Fruit fly (Drosophila melanogaster) whole organism, embryonic: ENCODE measurements around the gene Ssl2.
A peak's percentile ranks its signal among the peaks of the same experiment; 100 is the strongest.

Experiments used
- CG10267 ChIP-seq: fragments of 200-800 bp; sonication (Bioruptor generic); optimal IDR thresholded peaks from 2 replicates; lab custom pipeline; 2018; ENCODE audit warnings: missing biosample characterization, mild to moderate bottlenecking, missing genetic modification characterization, moderate library complexity
- CG10654 ChIP-seq: fragments of 200-800 bp; sonication (Bioruptor generic); optimal IDR thresholded peaks from 2 replicates; lab custom pipeline; 2016; ENCODE audit warnings: missing biosample characterization, missing genetic modification characterization
- CG10979 ChIP-seq: fragments of 200-800 bp; sonication (Bioruptor generic); optimal IDR thresholded peaks from 2 replicates; lab custom pipeline; 2018; ENCODE audit warnings: missing biosample characterization, mild to moderate bottlenecking, missing genetic modification characterization, moderate library complexity
- CG12104 ChIP-seq: fragments of 200-800 bp; sonication (Bioruptor generic); optimal IDR thresholded peaks from 3 replicates; lab custom pipeline; 2016; ENCODE audit warnings: missing biosample characterization, missing genetic modification characterization
- CG13287 ChIP-seq: fragments of 200-800 bp; sonication (Bioruptor generic); IDR thresholded peaks from 2 replicates; pipeline ENCODE4 v1.3.6; 2022; ENCODE audit warnings: missing biosample characterization, missing genetic modification characterization; ENCODE audit not compliant: partially characterized antibody
- CG13624 ChIP-seq: fragments of 200-800 bp; sonication (Bioruptor generic); optimal IDR thresholded peaks from 2 replicates; lab custom pipeline; 2016; ENCODE audit warnings: missing biosample characterization, missing genetic modification characterization
- CG15073 ChIP-seq: fragments of 200-800 bp; sonication (Bioruptor generic); optimal IDR thresholded peaks from 2 replicates; lab custom pipeline; 2016; ENCODE audit warnings: missing biosample characterization, missing genetic modification characterization
- CG17385 ChIP-seq: fragments of 200-800 bp; sonication (Bioruptor generic); optimal IDR thresholded peaks from 3 replicates; lab custom pipeline; 2018; ENCODE audit warnings: missing biosample characterization, mild to moderate bottlenecking, missing genetic modification characterization
- CG30403 ChIP-seq: fragments of 200-800 bp; sonication (Bioruptor generic); optimal IDR thresholded peaks from 3 replicates; lab custom pipeline; 2016; ENCODE audit warnings: missing biosample characterization, missing genetic modification characterization
- CG31224 ChIP-seq: fragments of 200-800 bp; sonication (Bioruptor generic); IDR thresholded peaks from 2 replicates; pipeline ENCODE4 v1.3.6; 2022; ENCODE audit warnings: missing biosample characterization, missing genetic modification characterization
- CG31441 ChIP-seq: fragments of 200-800 bp; sonication (Bioruptor generic); IDR thresholded peaks from 2 replicates; pipeline ENCODE4 v1.3.6; 2022; ENCODE audit warnings: missing biosample characterization, missing genetic modification characterization
- CG33213 ChIP-seq: fragments of 200-800 bp; sonication (Bioruptor generic); optimal IDR thresholded peaks from 3 replicates; lab custom pipeline; 2016; ENCODE audit warnings: missing biosample characterization, missing genetic modification characterization
- CG3847 ChIP-seq: fragments of 200-800 bp; sonication (Bioruptor generic); IDR thresholded peaks from 2 replicates; pipeline ENCODE4 v1.3.6; 2022; ENCODE audit warnings: missing biosample characterization, missing genetic modification characterization
- CG43689 ChIP-seq: fragments of 200-800 bp; sonication (Bioruptor generic); IDR thresholded peaks from 2 replicates; pipeline ENCODE4 v1.3.6; 2022; ENCODE audit warnings: missing biosample characterization, missing genetic modification characterization
- CG4854 ChIP-seq: fragments of 200-800 bp; sonication (Bioruptor generic); optimal IDR thresholded peaks from 2 replicates; lab custom pipeline; 2016; ENCODE audit warnings: missing biosample characterization, missing genetic modification characterization, inconsistent platforms
- CG8089 ChIP-seq: fragments of 200-800 bp; sonication (Bioruptor generic); optimal IDR thresholded peaks from 3 replicates; lab custom pipeline; 2016; ENCODE audit warnings: missing biosample characterization, missing genetic modification characterization
- CG9817 ChIP-seq: fragments of 200-800 bp; sonication (Bioruptor generic); optimal IDR thresholded peaks from 2 replicates; lab custom pipeline; 2018; ENCODE audit warnings: missing biosample characterization, mild to moderate bottlenecking, missing genetic modification characterization, moderate library complexity
- Dip3 ChIP-seq: fragments of 200-800 bp; sonication (Bioruptor generic); optimal IDR thresholded peaks from 3 replicates; lab custom pipeline; 2016; ENCODE audit warnings: missing biosample characterization, missing genetic modification characterization
- HmgZ ChIP-seq: fragments of 200-800 bp; sonication (Bioruptor generic); optimal IDR thresholded peaks from 2 replicates; lab custom pipeline; 2018; ENCODE audit warnings: missing biosample characterization, mild to moderate bottlenecking, missing genetic modification characterization
- Hmr ChIP-seq: fragments of 200-800 bp; sonication (Bioruptor generic); optimal IDR thresholded peaks from 3 replicates; lab custom pipeline; 2017; ENCODE audit warnings: mild to moderate bottlenecking, missing biosample characterization, missing genetic modification reagents, missing genetic modification characterization
- Nf-YB ChIP-seq: fragments of 200-800 bp; sonication (Bioruptor generic); optimal IDR thresholded peaks from 3 replicates; lab custom pipeline; 2019; ENCODE audit warnings: missing biosample characterization, mild to moderate bottlenecking, missing genetic modification characterization, moderate library complexity
- Nf-YC ChIP-seq: fragments of 200-800 bp; optimal IDR thresholded peaks from 3 replicates; lab custom pipeline; 2019; ENCODE audit warnings: missing biosample characterization, mild to moderate bottlenecking, missing genetic modification characterization, moderate library complexity
- NfI ChIP-seq: fragments of 200-800 bp; sonication (Bioruptor generic); optimal IDR thresholded peaks from 3 replicates; lab custom pipeline; 2018; ENCODE audit warnings: missing biosample characterization, mild to moderate bottlenecking, missing genetic modification characterization, moderate library complexity
- Optix ChIP-seq: fragments of 200-800 bp; sonication (Bioruptor generic); IDR thresholded peaks from 3 replicates; pipeline ENCODE4 v1.3.6; 2022; ENCODE audit warnings: missing biosample characterization, missing genetic modification characterization
- Spps ChIP-seq: fragments of 200-800 bp; sonication (Bioruptor generic); optimal IDR thresholded peaks from 2 replicates; lab custom pipeline; 2018; ENCODE audit warnings: missing biosample characterization, mild to moderate bottlenecking, missing genetic modification characterization
- al ChIP-seq: fragments of 200-800 bp; sonication (Bioruptor generic); IDR thresholded peaks from 2 replicates; pipeline ENCODE4 v1.3.6; 2022; ENCODE audit warnings: missing biosample characterization, missing genetic modification characterization
- bab2 ChIP-seq: fragments of 200-800 bp; sonication (Bioruptor generic); optimal IDR thresholded peaks from 2 replicates; lab custom pipeline; 2016; ENCODE audit warnings: missing biosample characterization, missing genetic modification characterization
- br ChIP-seq: fragments of >200 bp; optimal IDR thresholded peaks from 2 replicates; lab custom pipeline; 2017
- cg ChIP-seq: fragments of 200-800 bp; sonication (Bioruptor generic); optimal IDR thresholded peaks from 3 replicates; lab custom pipeline; 2019; ENCODE audit warnings: missing biosample characterization, mild to moderate bottlenecking, missing genetic modification characterization, moderate library complexity
- chif ChIP-seq, 2 experiments: fragments of 200-800 bp; sonication (Bioruptor generic); optimal IDR thresholded peaks; 3 replicates each; lab custom pipeline; 2016; ENCODE audit warnings: missing biosample characterization in 2 of 2, missing genetic modification characterization in 2 of 2
- esg ChIP-seq: fragments of 200-800 bp; sonication (Bioruptor generic); conservative IDR thresholded peaks from 2 replicates; pipeline ENCODE4 v1.3.6; 2022; ENCODE audit warnings: missing biosample characterization, missing genetic modification characterization
- fd64A ChIP-seq: fragments of 200-800 bp; sonication (Bioruptor generic); optimal IDR thresholded peaks from 3 replicates; lab custom pipeline; 2018; ENCODE audit warnings: missing biosample characterization, mild to moderate bottlenecking, missing genetic modification characterization
- gce ChIP-seq: fragments of 200-800 bp; sonication (Bioruptor generic); IDR thresholded peaks from 3 replicates; pipeline ENCODE4 v1.3.6; 2022; ENCODE audit warnings: missing biosample characterization, missing genetic modification characterization
- gem ChIP-seq: fragments of 200-800 bp; sonication (Bioruptor generic); optimal IDR thresholded peaks from 2 replicates; lab custom pipeline; 2019; ENCODE audit warnings: missing biosample characterization, mild to moderate bottlenecking, missing genetic modification characterization, moderate library complexity
- gro ChIP-seq: fragments of 200-800 bp; sonication (Bioruptor generic); optimal IDR thresholded peaks from 2 replicates; lab custom pipeline; 2016; ENCODE audit warnings: missing biosample characterization, missing genetic modification characterization
- ken ChIP-seq: fragments of 200-800 bp; sonication (Bioruptor generic); IDR thresholded peaks from 3 replicates; pipeline ENCODE4 v1.3.6; 2022; ENCODE audit warnings: missing biosample characterization, missing genetic modification characterization
- nerfin-1 ChIP-seq: fragments of 200-800 bp; sonication (Bioruptor generic); optimal IDR thresholded peaks from 3 replicates; lab custom pipeline; 2019; ENCODE audit warnings: missing biosample characterization, mild to moderate bottlenecking, missing genetic modification characterization, moderate library complexity
- org-1 ChIP-seq: fragments of 200-800 bp; sonication (Bioruptor generic); optimal IDR thresholded peaks from 2 replicates; lab custom pipeline; 2017; ENCODE audit warnings: missing biosample characterization, missing genetic modification characterization
- peb ChIP-seq: fragments of 200-800 bp; sonication (Bioruptor generic); IDR thresholded peaks from 2 replicates; pipeline ENCODE4 v1.3.6; 2022; ENCODE audit warnings: missing biosample characterization, missing genetic modification characterization
- pfk ChIP-seq: fragments of 200-800 bp; sonication (Bioruptor generic); optimal IDR thresholded peaks from 2 replicates; lab custom pipeline; 2018; ENCODE audit warnings: missing biosample characterization, mild to moderate bottlenecking, missing genetic modification characterization, moderate library complexity
- pita ChIP-seq: fragments of 200-800 bp; sonication (Bioruptor generic); optimal IDR thresholded peaks from 2 replicates; lab custom pipeline; 2017; ENCODE audit warnings: missing biosample characterization, mild to moderate bottlenecking, missing genetic modification characterization
- prd ChIP-seq, 3 experiments: fragments of >200 bp in 2 of 3; fragments of 200-800 bp in 1 of 3; sonication (Bioruptor generic) in 1 of 3; optimal IDR thresholded peaks in 2 of 3; IDR thresholded peaks in 1 of 3; 2 replicates in 2 of 3; 3 replicates in 1 of 3; pipeline versions ENCODE4 v1.3.6 to Lab custom; 2017 to 2022; ENCODE audit warnings: missing biosample characterization in 1 of 3, missing genetic modification characterization in 1 of 3
- sens-2 ChIP-seq: fragments of 200-800 bp; sonication (Bioruptor generic); IDR thresholded peaks from 2 replicates; pipeline ENCODE4 v1.3.6; 2022; ENCODE audit warnings: missing biosample characterization, missing genetic modification characterization
- stwl ChIP-seq: fragments of 200-800 bp; sonication (Bioruptor generic); optimal IDR thresholded peaks from 3 replicates; lab custom pipeline; 2018; ENCODE audit warnings: missing biosample characterization, mild to moderate bottlenecking, missing genetic modification characterization, moderate library complexity
- tna ChIP-seq: fragments of 200-800 bp; sonication (Bioruptor generic); IDR thresholded peaks from 2 replicates; pipeline ENCODE4 v1.3.6; 2022; ENCODE audit warnings: missing biosample characterization, missing genetic modification characterization; ENCODE audit not compliant: partially characterized antibody
- tup ChIP-seq: fragments of 200-800 bp; sonication (Bioruptor generic); optimal IDR thresholded peaks from 2 replicates; lab custom pipeline; 2016; ENCODE audit warnings: missing biosample characterization, mild to moderate bottlenecking, missing genetic modification characterization, moderate library complexity
- unc-4 ChIP-seq: fragments of 200-800 bp; sonication (Bioruptor generic); IDR thresholded peaks from 2 replicates; pipeline ENCODE4 v1.3.6; 2022; ENCODE audit warnings: missing biosample characterization, missing genetic modification characterization; ENCODE audit not compliant: partially characterized antibody
- zen ChIP-seq: fragments of 200-800 bp; sonication (Bioruptor generic); optimal IDR thresholded peaks from 3 replicates; lab custom pipeline; 2018; ENCODE audit warnings: missing biosample characterization, mild to moderate bottlenecking, missing genetic modification characterization, moderate library complexity
- zen2 ChIP-seq: fragments of 200-800 bp; sonication (Bioruptor generic); IDR thresholded peaks from 3 replicates; pipeline ENCODE4 v1.3.6; 2022; ENCODE audit warnings: missing biosample characterization, missing genetic modification characterization; ENCODE audit not compliant: partially characterized antibody

Ssl2 gene

dm6 chr3R:29033909-29034629 is 1.6 kb upstream of the Ssl2 start, which contains the start of the genes beta4GalNAcTB and Cpsf100 (continued):
- TF ChIP-seq nerfin-1 (tag; lab: Kevin White, UChicago): peak; percentile 61
- peak; percentile 56 for TF ChIP-seq CG10267
- TF ChIP-seq bab2 (GFP tag; lab: Kevin White, UChicago): peak; percentile 68
- TF ChIP-seq gro (GFP tag; lab: Kevin White, UChicago): no peak
- peak; percentile 1 for TF ChIP-seq Spps
- TF ChIP-seq CG30403 (GFP tag; lab: Kevin White, UChicago): peak; percentile 92
- TF ChIP-seq HmgZ: peak; percentile 6
- peak; percentile 71 for TF ChIP-seq CG10654
- no peak for TF ChIP-seq CG4854 (GFP tag; lab: Kevin White, UChicago)
- peak; percentile 65 for TF ChIP-seq Nf-YC (tag; lab: Kevin White, UChicago)
- peak; percentile 59; the same call in 1 of the 3 replicates for TF ChIP-seq ken (GFP tag; lab: Robert Waterston, UW)
- no peak for TF ChIP-seq zen2
- TF ChIP-seq peb (GFP tag; lab: Robert Waterston, UW): 0 out of 2 replicates have a peak, but pooled peaks have one; percentile 30
- TF ChIP-seq Hmr: peak; percentile 60
- TF ChIP-seq CG9817 (tag; lab: Kevin White, UChicago): peak; percentile 61
- no peak for TF ChIP-seq sens-2 (GFP tag; lab: Robert Waterston, UW)
- no peak for TF ChIP-seq cg (GFP tag; lab: Kevin White, UChicago)
- peak; percentile 32; the same call in 1 of the 3 replicates for TF ChIP-seq Optix (GFP tag; lab: Robert Waterston, UW)
- peak; percentile 49 for TF ChIP-seq org-1
- peak; percentile 24 for TF ChIP-seq Nf-YB (GFP tag; lab: Kevin White, UChicago)
- TF ChIP-seq esg: peak; percentile 58
- TF ChIP-seq fd64A (GFP tag; lab: Kevin White, UChicago): no peak
- TF ChIP-seq zen (tag; lab: Kevin White, UChicago): peak; percentile 56
- peak; percentile 49 for TF ChIP-seq CG3847 (GFP tag; lab: Robert Waterston, UW)
- TF ChIP-seq CG31224: peak; percentile 27; the same call in 1 of the 2 replicates
- no peak for TF ChIP-seq br (lab: Kevin White, UChicago)
- TF ChIP-seq CG12104: peak; percentile 79
- TF ChIP-seq gem (tag; lab: Kevin White, UChicago): peak; percentile 80
- no peak for TF ChIP-seq unc-4
- no peak for TF ChIP-seq tup (GFP tag; lab: Kevin White, UChicago)
- TF ChIP-seq prd (optimal IDR thresholded peaks at IDR 0.05; lab: Kevin White, UChicago): no peak
- TF ChIP-seq prd (GFP tag; IDR thresholded peaks at IDR 0.05; lab: Robert Waterston, UW): peak; percentile 77
- TF ChIP-seq CG15073 (GFP tag; lab: Kevin White, UChicago): peak; percentile 16
- no peak for TF ChIP-seq gce (GFP tag; lab: Robert Waterston, UW)
- no peak for TF ChIP-seq CG13287 (GFP tag; lab: Robert Waterston, UW)
- peak; percentile 47 for TF ChIP-seq Dip3 (GFP tag; lab: Kevin White, UChicago)
- peak; percentile 62 for TF ChIP-seq NfI
- peak; percentile 57 for TF ChIP-seq CG10979
- no peak for TF ChIP-seq pfk
- no peak for TF ChIP-seq pita
- TF ChIP-seq CG43689 (GFP tag; lab: Robert Waterston, UW): no peak
- no peak for TF ChIP-seq CG33213 (GFP tag; lab: Kevin White, UChicago)
- TF ChIP-seq CG8089 (GFP tag; lab: Kevin White, UChicago): peak; percentile 57
- TF ChIP-seq tna (GFP tag; lab: Robert Waterston, UW): no peak
- TF ChIP-seq chif (GFP tag; optimal IDR thresholded peaks at IDR 0.05; lab: Kevin White, UChicago): peak; percentile 38 to 66
- peak; percentile 74 for TF ChIP-seq CG31441 (GFP tag; lab: Robert Waterston, UW)
- TF ChIP-seq CG13624 (GFP tag; lab: Kevin White, UChicago): peak; percentile 41
- peak; percentile 27 for TF ChIP-seq stwl
- TF ChIP-seq CG17385 (GFP tag; lab: Kevin White, UChicago): peak; percentile 69
- peak; percentile 65 for TF ChIP-seq al (GFP tag; lab: Robert Waterston, UW)
